Fruit fly (Drosophila melanogaster): ENCODE measurements around the gene CG43394.

The CG43394 gene

dm6 chr2L:8159498-8159897 lies 13.9 kb downstream of the CG43394 start, which contains the start of the genes PAPLA1 and Rbsn-5 (continued):
- TF ChIP-seq CG14710 (tag; optimal IDR thresholded peaks at IDR 0.05) (peak; percentile 93), CG1647 (GFP tag; optimal IDR thresholded peaks at IDR 0.05) (peak; percentile 95), CG4707 (GFP tag; optimal IDR thresholded peaks at IDR 0.05) (peak; percentile 64), crol (GFP tag; IDR thresholded peaks at IDR 0.05) (peak; percentile 33; the same call in 1 of the 2 replicates), pan (optimal IDR thresholded peaks at IDR 0.05) (no peak), pan (GFP tag; optimal IDR thresholded peaks at IDR 0.05 in 1 of 2, IDR thresholded peaks at IDR 0.05 in 1 of 2) (peak in 1 of 2 experiments; percentile 95), fd96Cb (tag; optimal IDR thresholded peaks at IDR 0.05) (peak; percentile 94), Fer2 (tag; optimal IDR thresholded peaks at IDR 0.05) (peak; percentile 91), row (GFP tag; IDR thresholded peaks at IDR 0.05) (peak; percentile 97), btn (GFP tag; optimal IDR thresholded peaks at IDR 0.05) (peak; percentile 84), CG11695 (GFP tag; IDR thresholded peaks at IDR 0.05) (peak; percentile 87), CG10274 (GFP tag; optimal IDR thresholded peaks at IDR 0.05) (peak; percentile 75), tup (GFP tag; optimal IDR thresholded peaks at IDR 0.05) (peak; percentile 86), kah (GFP tag; optimal IDR thresholded peaks at IDR 0.05) (peak; percentile 77), hkb (optimal IDR thresholded peaks at IDR 0.05) (no peak), hkb (GFP tag; IDR thresholded peaks at IDR 0.05) (peak; percentile 90), CG31365 (tag; optimal IDR thresholded peaks at IDR 0.05) (peak; percentile 75), CG11398 (GFP tag; optimal IDR thresholded peaks at IDR 0.05) (peak; percentile 88), CG11085 (GFP tag; IDR thresholded peaks at IDR 0.05) (peak; percentile 91), jing (GFP tag; optimal IDR thresholded peaks at IDR 0.05) (peak; percentile 83), Stat92E (GFP tag; optimal IDR thresholded peaks at IDR 0.05) (no peak), Six4 (GFP tag; optimal IDR thresholded peaks at IDR 0.05) (peak; percentile 94), insv (GFP tag; optimal IDR thresholded peaks at IDR 0.05) (peak in 1 of 2 experiments; percentile 46), CG1603 (tag; optimal IDR thresholded peaks at IDR 0.05) (peak; percentile 95), BEAF-32 (GFP tag; optimal IDR thresholded peaks at IDR 0.05) (peak; percentile 42), Hsf (GFP tag; optimal IDR thresholded peaks at IDR 0.05) (peak; percentile 96), sima (GFP tag; optimal IDR thresholded peaks at IDR 0.05) (peak; percentile 89), CG15073 (GFP tag; optimal IDR thresholded peaks at IDR 0.05) (peak; percentile 49), chif (GFP tag; optimal IDR thresholded peaks at IDR 0.05) (peak; percentile 95), CG5245 (GFP tag; optimal IDR thresholded peaks at IDR 0.05) (peak; percentile 94), NK7.1 (GFP tag; optimal IDR thresholded peaks at IDR 0.05) (peak; percentile 77), nmo (GFP tag; optimal IDR thresholded peaks at IDR 0.05) (peak; percentile 96), exex (tag; optimal IDR thresholded peaks at IDR 0.05) (peak; percentile 93), ato (GFP tag; IDR thresholded peaks at IDR 0.05; ENCODE audit: partially characterized antibody) (no peak), gem (tag; optimal IDR thresholded peaks at IDR 0.05) (peak; percentile 96), CG10267 (tag; optimal IDR thresholded peaks at IDR 0.05) (peak; percentile 84), Atf6 (GFP tag; IDR thresholded peaks at IDR 0.05) (peak; percentile 86; the same call in 1 of the 2 replicates), H2.0 (GFP tag; IDR thresholded peaks at IDR 0.05) (peak; percentile 91), vnd (GFP tag; IDR thresholded peaks at IDR 0.05; ENCODE audit: partially characterized antibody) (no peak), CG12744 (GFP tag; optimal IDR thresholded peaks at IDR 0.05) (peak; percentile 89), gfzf (GFP tag; optimal IDR thresholded peaks at IDR 0.05) (peak; percentile 40), Hr78 (GFP tag; optimal IDR thresholded peaks at IDR 0.05) (no peak), scrt (GFP tag; optimal IDR thresholded peaks at IDR 0.05) (peak; percentile 86), CG10654 (GFP tag; optimal IDR thresholded peaks at IDR 0.05) (peak; percentile 94), Drgx (GFP tag; IDR thresholded peaks at IDR 0.05) (peak; percentile 79), abd-A (tag; optimal IDR thresholded peaks at IDR 0.05) (peak; percentile 97), onecut (GFP tag; IDR thresholded peaks at IDR 0.05) (peak; percentile 74), CG13775 (GFP tag; optimal IDR thresholded peaks at IDR 0.05) (peak; percentile 92), CG11696 (GFP tag; IDR thresholded peaks at IDR 0.05) (peak; percentile 82), sc (optimal IDR thresholded peaks at IDR 0.05) (no peak), sc (GFP tag; optimal IDR thresholded peaks at IDR 0.05) (peak; percentile 84)

Measured in whole organism, embryonic.